Worm (Caenorhabditis elegans): ENCODE data around the gene nspc-17.

Gene nspc-17

DNA sequence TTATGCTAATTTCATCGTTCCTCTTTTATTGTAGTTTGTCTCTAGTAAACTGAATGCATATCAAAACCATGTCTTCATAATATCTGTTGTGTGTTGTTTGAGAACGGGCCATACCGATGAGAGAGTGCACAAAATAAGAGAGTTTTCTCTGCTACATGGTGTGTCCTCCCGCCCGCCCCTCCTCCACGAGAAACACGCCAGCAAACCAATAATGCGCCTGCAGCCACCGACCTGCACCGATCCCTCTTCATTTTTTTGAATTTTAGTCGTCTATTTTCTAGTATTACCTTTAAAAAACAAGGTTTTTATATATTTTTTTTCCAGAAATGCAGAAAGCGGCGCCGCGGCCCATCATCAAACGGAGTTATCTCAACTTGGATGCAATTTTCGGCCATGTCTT lies 44.7 kb downstream of the nspc-17 start, which contains the start of gene gfi-3 (continued):
- TF ChIP-seq mml-1 (tag; optimal IDR thresholded peaks at IDR 0.05) (no peak), pha-4 (tag; optimal IDR thresholded peaks at IDR 0.05) (peak; percentile 85), ZK546.5 (tag; optimal IDR thresholded peaks at IDR 0.05) (no peak), nhr-76 (tag; optimal IDR thresholded peaks at IDR 0.05) (no peak), hmg-11 (tag; optimal IDR thresholded peaks at IDR 0.05) (peak; percentile 74), unc-62 (GFP tag; optimal IDR thresholded peaks at IDR 0.05) (no peak), eor-1 (tag; optimal IDR thresholded peaks at IDR 0.05) (no peak), ceh-9 (tag; optimal IDR thresholded peaks at IDR 0.05) (no peak)

DNA sequence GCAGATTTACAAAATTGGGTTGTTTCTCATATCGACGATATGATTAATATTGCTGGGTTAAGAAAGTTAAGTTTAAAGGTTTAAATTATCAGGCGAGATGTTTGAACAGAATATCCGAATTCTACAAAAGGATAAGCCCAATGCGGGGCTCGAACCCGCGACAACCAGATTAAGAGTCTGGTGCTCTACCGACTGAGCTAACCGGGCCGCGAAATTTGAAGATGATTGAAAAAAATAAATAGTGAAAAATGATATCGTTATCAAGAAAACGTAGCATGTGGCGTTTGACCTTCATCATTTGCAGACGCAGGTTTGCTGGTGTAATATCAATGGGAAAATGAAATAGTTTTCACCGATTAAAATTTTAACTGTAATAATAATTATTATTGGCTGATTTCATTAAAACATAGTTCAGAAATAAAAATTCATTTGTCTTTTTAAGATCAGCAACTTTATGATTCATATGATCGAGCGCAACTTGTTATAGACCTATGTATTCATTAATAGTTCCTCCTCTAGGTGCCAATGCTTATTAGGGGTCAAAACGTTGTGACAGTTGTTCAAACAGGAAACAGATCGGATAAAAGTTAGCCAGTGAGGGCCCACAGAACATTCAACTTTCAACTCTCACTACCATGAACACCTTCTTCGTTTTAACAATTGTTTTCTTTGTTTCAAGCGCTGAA lies 46.1 kb downstream of the nspc-17 start, which contains the start of gene M163.11:
TSS of gene M163.11 (plus strand) at position 636 of the 686 bp plus-strand sequence.
- TF ChIP-seq ZK546.5 (tag; optimal IDR thresholded peaks at IDR 0.05) (no peak), elt-3 (tag; optimal IDR thresholded peaks at IDR 0.05) (no peak), daf-12 (tag; optimal IDR thresholded peaks at IDR 0.05) (no peak), mml-1 (tag; optimal IDR thresholded peaks at IDR 0.05) (no peak), lsy-12 (tag; optimal IDR thresholded peaks at IDR 0.05) (peak; percentile 3), tbx-2 (tag; optimal IDR thresholded peaks at IDR 0.05) (no peak), ceh-16 (tag; optimal IDR thresholded peaks at IDR 0.05) (no peak), egl-5 (tag; optimal IDR thresholded peaks at IDR 0.05) (no peak), jun-1 (tag; optimal IDR thresholded peaks at IDR 0.05) (no peak), aly-2 (tag; optimal IDR thresholded peaks at IDR 0.05) (no peak), nhr-12 (tag; optimal IDR thresholded peaks at IDR 0.05) (no peak), eor-1 (tag; optimal IDR thresholded peaks at IDR 0.05) (no peak), elt-2 (tag; optimal IDR thresholded peaks at IDR 0.05) (peak; percentile 36), nhr-43 (tag; optimal IDR thresholded peaks at IDR 0.05; ENCODE audit: poor library complexity, severe bottlenecking) (peak; percentile 71), nhr-25 (tag; optimal IDR thresholded peaks at IDR 0.05) (peak; percentile 8), lin-39 (tag; optimal IDR thresholded peaks at IDR 0.05) (no peak), fkh-2 (tag; optimal IDR thresholded peaks at IDR 0.05) (no peak), unc-39 (tag; optimal IDR thresholded peaks at IDR 0.05) (no peak)

DNA sequence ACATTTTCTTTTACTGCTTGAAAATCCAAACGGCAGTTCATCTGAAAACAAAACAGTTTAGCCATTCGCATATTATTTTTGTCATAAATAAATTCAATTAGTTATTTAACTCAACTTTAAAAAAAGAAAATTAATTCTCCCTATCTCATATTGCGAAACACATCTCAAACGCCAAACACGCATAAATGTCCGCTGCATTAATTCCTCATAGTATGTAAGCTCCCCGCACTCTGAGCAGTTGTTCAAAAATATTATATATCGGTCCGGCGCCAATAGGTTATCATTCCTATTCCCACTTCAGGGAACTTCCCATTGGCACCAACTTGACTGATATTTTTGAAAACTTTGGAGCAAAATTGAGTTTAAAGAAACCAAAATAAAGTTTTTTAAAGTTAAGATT lies 46.8 kb downstream of the nspc-17 start:
- TF ChIP-seq fkh-2 (tag; optimal IDR thresholded peaks at IDR 0.05) (no peak), snpc-4 (tag; optimal IDR thresholded peaks at IDR 0.05) (peak; percentile 98), nhr-23 (tag; optimal IDR thresholded peaks at IDR 0.05) (no peak), ceh-82 (tag; optimal IDR thresholded peaks at IDR 0.05) (peak; percentile 25), nfya-1 (tag; optimal IDR thresholded peaks at IDR 0.05; ENCODE audit: insufficient read depth) (peak; percentile 36), ama-1 (optimal IDR thresholded peaks at IDR 0.05) (no peak)

DNA sequence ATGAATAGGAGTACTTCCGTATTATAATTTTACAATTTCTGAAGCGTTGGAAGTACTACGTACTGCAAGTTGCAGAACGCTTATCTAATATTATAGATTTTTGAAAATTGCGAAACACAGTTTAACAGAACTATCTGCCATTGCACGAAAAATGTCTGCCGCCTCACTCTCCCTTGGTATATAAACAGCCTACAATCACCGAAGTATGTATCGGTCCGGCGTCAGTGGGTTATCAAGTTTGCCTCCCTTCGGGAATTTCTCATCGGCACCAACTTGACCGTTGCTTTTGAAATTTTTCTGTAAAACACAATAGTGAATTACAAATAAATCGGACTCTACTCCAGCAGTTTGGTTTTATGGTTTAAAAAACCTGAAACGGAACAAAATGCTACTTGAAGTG lies 47.6 kb downstream of the nspc-17 start:
- no peak for TF ChIP-seq nhr-67 (tag; optimal IDR thresholded peaks at IDR 0.05)
- TF ChIP-seq snpc-4 (tag; optimal IDR thresholded peaks at IDR 0.05), result peak; percentile 92
- TF ChIP-seq elt-2 (tag; optimal IDR thresholded peaks at IDR 0.05), result peak; percentile 17

DNA sequence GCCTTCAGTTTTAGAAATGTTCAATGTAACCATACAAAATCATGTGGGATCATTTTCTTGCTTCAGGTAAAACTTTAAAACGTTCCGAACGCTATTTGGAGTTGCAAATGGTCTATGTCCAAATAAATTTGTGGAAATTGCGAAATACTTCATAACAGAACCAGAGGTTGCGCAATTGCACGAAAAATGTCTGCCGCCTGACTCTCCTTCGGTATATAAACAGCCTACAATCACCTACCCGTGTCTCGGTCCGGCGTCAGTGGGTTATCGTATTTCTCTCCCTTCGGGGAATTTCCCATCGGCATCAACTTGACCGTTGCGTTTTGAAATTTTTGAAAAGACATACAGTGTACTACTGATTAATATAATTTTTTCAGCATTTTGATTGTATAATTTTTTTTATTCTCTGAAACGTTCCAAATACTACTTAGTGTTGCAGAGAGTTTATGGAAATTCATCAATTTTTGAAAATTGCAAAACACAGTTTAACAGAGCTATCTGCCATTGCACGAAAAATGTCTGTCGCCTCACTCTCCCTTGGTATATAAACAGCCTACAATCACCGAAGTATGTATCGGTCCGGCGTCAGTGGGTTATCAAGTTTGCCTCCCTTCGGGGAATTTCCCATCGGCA lies 48.2 kb downstream of the nspc-17 start:
- TF ChIP-seq aly-2 (tag; optimal IDR thresholded peaks at IDR 0.05) (no peak), snpc-4 (tag; optimal IDR thresholded peaks at IDR 0.05) (peak; percentile 98), nhr-43 (tag; optimal IDR thresholded peaks at IDR 0.05; ENCODE audit: poor library complexity, severe bottlenecking) (peak; percentile 82), jun-1 (tag; optimal IDR thresholded peaks at IDR 0.05) (peak; percentile 68), ceh-9 (tag; optimal IDR thresholded peaks at IDR 0.05) (no peak), eor-1 (tag; optimal IDR thresholded peaks at IDR 0.05) (no peak), mdl-1 (tag; optimal IDR thresholded peaks at IDR 0.05) (no peak), nhr-25 (tag; optimal IDR thresholded peaks at IDR 0.05) (peak; percentile 22), tbx-2 (tag; optimal IDR thresholded peaks at IDR 0.05) (peak; percentile 68), skn-1 (tag; optimal IDR thresholded peaks at IDR 0.05) (peak; percentile 73), nhr-28 (tag; optimal IDR thresholded peaks at IDR 0.05) (no peak), nhr-11 (tag; optimal IDR thresholded peaks at IDR 0.05) (no peak), nhr-23 (tag; optimal IDR thresholded peaks at IDR 0.05) (peak; percentile 69), elt-2 (tag; optimal IDR thresholded peaks at IDR 0.05) (peak; percentile 38), ceh-28 (tag; optimal IDR thresholded peaks at IDR 0.05) (peak; percentile 0), nhr-67 (tag; optimal IDR thresholded peaks at IDR 0.05) (no peak), elt-3 (tag; optimal IDR thresholded peaks at IDR 0.05) (peak in 1 of 3 experiments; percentile 22), lsy-12 (tag; optimal IDR thresholded peaks at IDR 0.05) (peak; percentile 14), fos-1 (tag; optimal IDR thresholded peaks at IDR 0.05) (no peak)

Data from whole organism, L3 larva.